Worm (Caenorhabditis elegans): ENCODE data around the gene srw-133.
A peak's percentile ranks its signal among the peaks of the same experiment; 100 is the strongest.

Gene srw-133

ce11 chrV:4151400-4151799 is 36.9 kb upstream of the srw-133 start:
- TF ChIP-seq unc-62 (GFP tag; optimal IDR thresholded peaks at IDR 0.05 in 1 of 2) (no peak), unc-62 (tag; optimal IDR thresholded peaks at IDR 0.05) (no peak), lim-7 (GFP tag; IDR thresholded peaks at IDR 0.05) (no peak), aly-2 (tag; optimal IDR thresholded peaks at IDR 0.05) (no peak), dpl-1 (GFP tag; optimal IDR thresholded peaks at IDR 0.05) (no peak), Y5F2A.4 (GFP tag; optimal IDR thresholded peaks at IDR 0.05) (no peak), set-16 (GFP tag; IDR thresholded peaks at IDR 0.05) (peak; percentile 57), daf-12 (tag; optimal IDR thresholded peaks at IDR 0.05) (no peak), mxl-3 (GFP tag; optimal IDR thresholded peaks at IDR 0.05) (no peak)

ce11 chrV:4144205-4144604 is 29.7 kb upstream of the srw-133 start, which contains the start of gene Y45G5AL.1:
TSS of gene Y45G5AL.1 (plus strand) at chrV:4144505.
- TF ChIP-seq nhr-41 (GFP tag; IDR thresholded peaks at IDR 0.05) (no peak), nhr-25 (tag; optimal IDR thresholded peaks at IDR 0.05; ENCODE audit: borderline replicate concordance, insufficient read depth) (no peak), egl-43 (GFP tag; IDR thresholded peaks at IDR 0.05) (no peak), unc-62 (GFP tag; optimal IDR thresholded peaks at IDR 0.05 in 1 of 2) (no peak), unc-62 (tag; optimal IDR thresholded peaks at IDR 0.05) (no peak), arid-1 (GFP tag; conservative IDR thresholded peaks at IDR 0.05) (no peak), ctbp-1 (GFP tag; IDR thresholded peaks at IDR 0.05) (no peak), rbr-2 (tag; optimal IDR thresholded peaks at IDR 0.05) (no peak), F44E2.7 (GFP tag; IDR thresholded peaks at IDR 0.05) (no peak), aha-1 (tag) (no peak), zfp-3 (GFP tag; conservative IDR thresholded peaks at IDR 0.05) (no peak), ceh-32 (tag; optimal IDR thresholded peaks at IDR 0.05; ENCODE audit: poor library complexity) (no peak), T26A8.4 (GFP tag; IDR thresholded peaks at IDR 0.05) (no peak), mdt-29 (GFP tag; IDR thresholded peaks at IDR 0.05) (no peak), nhr-48 (tag; optimal IDR thresholded peaks at IDR 0.05) (no peak)

- no peak for TF ChIP-seq daf-8 (GFP tag; IDR thresholded peaks at IDR 0.05)
- TF ChIP-seq lsy-2 (tag; optimal IDR thresholded peaks at IDR 0.05), result peak in 1 of 2 experiments; percentile 87
- TF ChIP-seq dpl-1 (GFP tag; optimal IDR thresholded peaks at IDR 0.05), result peak; percentile 68
- peak; percentile 23 for TF ChIP-seq nhr-102 (tag; optimal IDR thresholded peaks at IDR 0.05)
- TF ChIP-seq mdl-1 (tag; optimal IDR thresholded peaks at IDR 0.05), result peak in 1 of 2 experiments; percentile 51
- TF ChIP-seq duxl-1 (tag; optimal IDR thresholded peaks at IDR 0.05; ENCODE audit: poor library complexity), result peak; percentile 65
- 0 out of 2 replicates have a peak, but pooled peaks have one; percentile 44 for TF ChIP-seq tra-1 (GFP tag; IDR thresholded peaks at IDR 0.05)
- no peak for TF ChIP-seq lir-3 (tag; optimal IDR thresholded peaks at IDR 0.05)
- TF ChIP-seq sdz-12 (GFP tag; optimal IDR thresholded peaks at IDR 0.05), result no peak
- peak; percentile 18 for TF ChIP-seq ceh-28 (tag; optimal IDR thresholded peaks at IDR 0.05)
- TF ChIP-seq T26A8.4 (GFP tag; IDR thresholded peaks at IDR 0.05), result peak; percentile 30; the same call in 1 of the 2 replicates
- TF ChIP-seq zip-2 (tag; optimal IDR thresholded peaks at IDR 0.05), result peak; percentile 21
- no peak for TF ChIP-seq ama-1 (optimal IDR thresholded peaks at IDR 0.05)
- no peak for TF ChIP-seq gei-8 (GFP tag; optimal IDR thresholded peaks at IDR 0.05)
- TF ChIP-seq unc-130 (GFP tag; optimal IDR thresholded peaks at IDR 0.05), result no peak
- no peak for TF ChIP-seq F26F4.8 (GFP tag; conservative IDR thresholded peaks at IDR 0.05)
- TF ChIP-seq lin-13 (GFP tag; optimal IDR thresholded peaks at IDR 0.05), result peak; percentile 65
- TF ChIP-seq mes-2 (tag; optimal IDR thresholded peaks at IDR 0.05; ENCODE audit: poor library complexity, severe bottlenecking), result peak; percentile 52
- TF ChIP-seq daf-16 (GFP tag; optimal IDR thresholded peaks at IDR 0.05), result peak in 1 of 2 experiments; percentile 31
- peak; percentile 66 for TF ChIP-seq daf-16 (tag; optimal IDR thresholded peaks at IDR 0.05)
- peak; percentile 64 for TF ChIP-seq nhr-11 (tag; optimal IDR thresholded peaks at IDR 0.05)
- no peak for TF ChIP-seq egl-27 (tag; optimal IDR thresholded peaks at IDR 0.05)
- TF ChIP-seq arid-1 (GFP tag; conservative IDR thresholded peaks at IDR 0.05), result no peak
- peak; percentile 69 for TF ChIP-seq hmg-1.1 (GFP tag; IDR thresholded peaks at IDR 0.05)
- TF ChIP-seq lin-38 (GFP tag; IDR thresholded peaks at IDR 0.05), result peak; percentile 94
- peak; percentile 75 for TF ChIP-seq rbr-2 (tag; optimal IDR thresholded peaks at IDR 0.05)
- TF ChIP-seq lim-7 (GFP tag; IDR thresholded peaks at IDR 0.05), result no peak
- TF ChIP-seq snpc-4 (tag; optimal IDR thresholded peaks at IDR 0.05), result no peak
- peak; percentile 27; the same call in 1 of the 2 replicates for TF ChIP-seq pha-4 (GFP tag; IDR thresholded peaks at IDR 0.05)
- peak; percentile 29 for TF ChIP-seq pha-4 (tag; optimal IDR thresholded peaks at IDR 0.05)
- no peak for TF ChIP-seq tag-97 (GFP tag; IDR thresholded peaks at IDR 0.05)
- peak; percentile 88 for TF ChIP-seq aha-1 (tag)
Observed at ce11 chrV:4143034-4143433, 28.5 kb upstream of the srw-133 start.

All from whole organism, L4 larva.